Fruit fly (Drosophila melanogaster): ENCODE data around the gene Sec13.

Gene Sec13

DNA sequence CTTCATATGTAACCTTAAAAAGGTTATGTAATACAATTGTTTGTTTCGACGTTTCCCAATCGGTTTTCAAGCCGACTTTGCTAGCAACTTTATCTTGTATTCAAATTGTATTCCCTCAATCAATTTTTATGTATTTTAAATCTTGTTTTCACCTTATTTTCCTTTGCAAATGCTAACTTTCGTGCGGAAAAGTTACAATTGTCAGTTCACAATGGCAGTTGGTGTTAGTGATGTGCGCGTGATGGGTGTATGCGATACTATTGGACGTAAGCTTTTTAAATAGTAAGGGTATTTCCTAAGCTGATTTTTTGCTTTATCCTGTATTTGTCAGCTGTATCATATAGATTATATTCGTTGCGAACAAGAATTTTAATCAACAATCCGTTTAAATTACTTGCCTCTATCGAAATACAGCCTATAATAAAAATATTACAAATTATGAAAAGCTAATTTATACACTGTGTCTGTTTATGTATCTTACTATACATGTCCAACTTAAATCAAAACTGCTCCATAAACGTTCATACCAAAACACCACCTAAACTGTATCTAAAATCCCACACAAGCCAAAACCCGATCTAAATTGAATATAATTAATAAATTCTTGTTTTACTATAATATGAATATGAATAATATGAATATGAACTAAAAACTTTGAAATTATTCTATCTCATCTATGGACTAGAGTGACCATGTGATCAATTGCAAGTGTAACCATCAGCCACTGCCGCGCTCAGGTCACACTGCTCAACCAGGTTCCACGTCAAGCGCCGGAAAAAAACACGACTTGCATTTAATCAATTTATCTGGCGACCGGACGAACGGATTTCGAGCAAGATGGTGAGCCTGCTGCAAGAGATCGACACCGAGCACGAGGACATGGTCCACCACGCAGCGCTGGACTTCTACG is at the start of gene Sec13, which contains the start of gene ATPsynCF6 (continued):
- TF ChIP-seq Sox14 (GFP tag; optimal IDR thresholded peaks at IDR 0.05) (peak; percentile 33), CG3032 (tag; optimal IDR thresholded peaks at IDR 0.05) (peak; percentile 61), CG15336 (GFP tag; IDR thresholded peaks at IDR 0.05) (peak; percentile 58), net (GFP tag; optimal IDR thresholded peaks at IDR 0.05) (peak; percentile 14), Sox102F (GFP tag; optimal IDR thresholded peaks at IDR 0.05) (no peak), Gug (GFP tag; IDR thresholded peaks at IDR 0.05) (peak; percentile 43; the same call in 1 of the 2 replicates), CG6792 (GFP tag; optimal IDR thresholded peaks at IDR 0.05) (peak; percentile 39), OdsH (GFP tag; optimal IDR thresholded peaks at IDR 0.05) (peak; percentile 52), fd59A (GFP tag; optimal IDR thresholded peaks at IDR 0.05) (no peak), CG8632 (GFP tag; optimal IDR thresholded peaks at IDR 0.05) (no peak), Hr39 (GFP tag; optimal IDR thresholded peaks at IDR 0.05) (peak; percentile 43)

DNA sequence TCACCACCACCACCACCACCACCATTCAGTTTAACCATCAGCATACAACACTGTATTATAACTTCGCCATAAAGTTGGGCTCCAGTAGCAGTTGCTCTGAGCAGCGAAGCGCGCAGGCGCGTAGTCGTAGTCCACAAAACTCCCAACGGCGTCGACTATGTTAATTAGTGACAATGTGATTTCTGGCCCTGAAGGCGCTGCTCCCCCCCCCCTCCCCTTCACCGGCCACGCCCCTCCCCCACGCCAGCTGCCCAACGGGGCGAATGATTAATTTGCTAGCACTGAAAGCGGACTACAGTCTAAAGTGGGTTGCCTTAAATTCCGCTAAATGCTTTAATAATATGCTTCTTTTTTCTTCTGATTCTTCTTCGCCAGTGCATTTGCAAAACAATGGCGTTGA is 49.2 kb upstream of the Sec13 start:
- peak; percentile 12 for TF ChIP-seq dsx (GFP tag; optimal IDR thresholded peaks at IDR 0.05; ENCODE audit: poor library complexity, severe bottlenecking)
- TF ChIP-seq Lpt (GFP tag; optimal IDR thresholded peaks at IDR 0.05), result no peak

DNA sequence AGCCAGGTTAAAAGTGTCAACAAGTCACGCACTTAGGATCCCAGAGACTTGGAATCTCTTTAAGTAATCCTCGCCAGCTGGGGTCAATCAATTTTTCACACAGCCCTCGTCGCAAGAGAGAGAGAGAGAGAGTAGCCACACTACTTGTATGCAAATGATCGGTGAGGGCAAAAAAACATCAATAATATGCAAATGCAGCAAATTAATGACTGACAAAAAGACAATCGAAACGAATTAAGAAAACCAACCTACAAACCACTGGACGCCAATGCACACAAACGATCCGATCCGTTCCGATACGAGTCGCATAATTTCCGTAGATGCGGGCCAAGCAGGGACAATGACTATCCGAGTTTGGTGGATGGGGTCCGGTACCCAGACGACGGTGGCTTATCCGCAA is 46.4 kb upstream of the Sec13 start:
- TF ChIP-seq fd59A (GFP tag; optimal IDR thresholded peaks at IDR 0.05) (no peak), CG34406 (GFP tag; optimal IDR thresholded peaks at IDR 0.05) (no peak), Ets96B (tag; optimal IDR thresholded peaks at IDR 0.05) (no peak)

DNA sequence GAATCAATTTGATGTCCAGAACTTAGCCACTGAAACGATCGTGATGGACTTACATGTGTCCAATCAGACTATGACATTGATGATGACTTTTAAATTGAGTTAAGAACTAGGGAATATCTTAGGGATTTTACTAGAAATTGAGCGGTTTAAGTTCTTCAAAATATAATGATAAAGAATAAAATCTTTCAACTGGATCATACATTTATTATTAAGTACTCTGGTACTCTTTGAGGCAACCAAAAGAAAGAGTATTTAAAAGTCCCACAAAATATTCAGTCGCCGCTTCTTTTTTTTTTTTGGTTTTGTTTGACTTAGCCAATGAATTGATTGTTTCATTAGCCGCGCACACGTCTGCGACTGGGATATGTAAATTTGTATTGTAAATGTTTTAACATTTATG is 45.9 kb upstream of the Sec13 start:
- TF ChIP-seq fd85E (GFP tag; optimal IDR thresholded peaks at IDR 0.05) (no peak), lz (GFP tag; optimal IDR thresholded peaks at IDR 0.05) (no peak), CG3032 (tag; optimal IDR thresholded peaks at IDR 0.05) (no peak), Smox (GFP tag; optimal IDR thresholded peaks at IDR 0.05) (no peak), Sox15 (GFP tag; optimal IDR thresholded peaks at IDR 0.05) (no peak), CG6854 (GFP tag; optimal IDR thresholded peaks at IDR 0.05) (no peak), spab (GFP tag; optimal IDR thresholded peaks at IDR 0.05) (no peak), CG3919 (GFP tag; optimal IDR thresholded peaks at IDR 0.05) (no peak), Hr4 (GFP tag; optimal IDR thresholded peaks at IDR 0.05) (no peak)

DNA sequence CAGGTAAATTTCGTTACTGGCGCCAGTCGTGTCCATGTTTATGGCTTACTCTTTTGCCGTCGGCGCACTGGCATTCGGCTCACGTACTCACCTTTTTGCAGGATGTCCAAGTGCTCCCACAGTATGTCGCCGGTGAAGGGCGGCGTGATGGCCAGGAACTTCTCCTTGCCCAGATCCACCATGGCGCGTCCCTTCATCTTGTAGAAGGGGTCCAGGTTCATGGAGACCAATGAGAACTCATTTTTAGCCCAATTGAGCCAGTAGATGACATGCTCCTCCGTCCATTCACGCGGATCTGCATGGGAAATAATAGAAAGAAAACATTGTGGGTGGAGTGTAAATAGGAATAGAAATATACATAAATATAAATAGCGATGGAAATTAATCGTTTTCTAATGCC is 43.3 kb upstream of the Sec13 start:
- TF ChIP-seq CG15336 (GFP tag; IDR thresholded peaks at IDR 0.05) (no peak), esn (GFP tag; optimal IDR thresholded peaks at IDR 0.05) (no peak), Sox15 (GFP tag; optimal IDR thresholded peaks at IDR 0.05) (no peak), CG8632 (GFP tag; optimal IDR thresholded peaks at IDR 0.05) (no peak), CG10631 (GFP tag; optimal IDR thresholded peaks at IDR 0.05) (no peak), dsx (GFP tag; optimal IDR thresholded peaks at IDR 0.05; ENCODE audit: poor library complexity, severe bottlenecking) (no peak), Ets21C (GFP tag; optimal IDR thresholded peaks at IDR 0.05) (no peak), topi (GFP tag; optimal IDR thresholded peaks at IDR 0.05) (no peak), spab (GFP tag; optimal IDR thresholded peaks at IDR 0.05) (no peak), CG11902 (GFP tag; optimal IDR thresholded peaks at IDR 0.05) (no peak), cyc (GFP tag; optimal IDR thresholded peaks at IDR 0.05) (no peak), CG8119 (GFP tag; IDR thresholded peaks at IDR 0.05) (no peak), fkh (GFP tag; optimal IDR thresholded peaks at IDR 0.05) (no peak)

DNA sequence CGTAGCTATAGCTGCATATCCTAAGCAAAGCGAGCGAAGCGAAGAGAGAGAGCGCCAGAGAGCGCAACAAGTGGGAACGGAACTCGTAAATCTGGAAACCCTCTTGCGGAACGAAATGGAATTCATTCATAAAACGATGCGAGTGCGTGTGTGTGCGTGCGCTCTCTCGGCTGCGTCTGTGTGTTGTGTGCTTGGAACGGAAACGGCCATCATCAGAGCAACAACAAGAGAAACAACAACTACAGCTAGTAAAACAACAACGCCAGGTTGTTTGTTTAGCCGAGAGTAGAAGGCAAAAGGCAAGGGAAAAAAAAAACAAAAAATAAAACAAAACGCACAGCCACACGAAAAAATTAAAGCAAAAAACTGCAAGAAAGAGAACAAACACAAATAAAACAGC is 41.7 kb upstream of the Sec13 start:
- no peak for TF ChIP-seq CG8319 (GFP tag; optimal IDR thresholded peaks at IDR 0.05)
- peak; percentile 69 for TF ChIP-seq net (GFP tag; optimal IDR thresholded peaks at IDR 0.05)
- peak; percentile 8 for TF ChIP-seq Met (GFP tag; optimal IDR thresholded peaks at IDR 0.05)
- peak; percentile 47 for TF ChIP-seq CG6792 (GFP tag; optimal IDR thresholded peaks at IDR 0.05)
- TF ChIP-seq dsx (GFP tag; optimal IDR thresholded peaks at IDR 0.05; ENCODE audit: poor library complexity, severe bottlenecking), result peak; percentile 48
- TF ChIP-seq Sox102F (GFP tag; optimal IDR thresholded peaks at IDR 0.05), result peak; percentile 34
- TF ChIP-seq acj6 (GFP tag; optimal IDR thresholded peaks at IDR 0.05), result peak; percentile 23
- no peak for TF ChIP-seq Gug (GFP tag; IDR thresholded peaks at IDR 0.05)
- TF ChIP-seq cyc (GFP tag; optimal IDR thresholded peaks at IDR 0.05), result no peak
- TF ChIP-seq OdsH (GFP tag; optimal IDR thresholded peaks at IDR 0.05), result peak; percentile 19
- TF ChIP-seq Smox (GFP tag; optimal IDR thresholded peaks at IDR 0.05), result no peak
- TF ChIP-seq CG1621 (tag; optimal IDR thresholded peaks at IDR 0.05), result peak; percentile 38
- TF ChIP-seq CG10669 (GFP tag; optimal IDR thresholded peaks at IDR 0.05), result peak; percentile 56
- peak; percentile 69 for TF ChIP-seq CG8119 (GFP tag; IDR thresholded peaks at IDR 0.05)
- TF ChIP-seq Blimp-1 (GFP tag; optimal IDR thresholded peaks at IDR 0.05), result no peak
- peak; percentile 76 for TF ChIP-seq CG3919 (GFP tag; optimal IDR thresholded peaks at IDR 0.05)
- no peak for TF ChIP-seq svp (GFP tag)
- TF ChIP-seq CG8632 (GFP tag; optimal IDR thresholded peaks at IDR 0.05), result peak; percentile 42
- no peak for TF ChIP-seq Sox14 (GFP tag; optimal IDR thresholded peaks at IDR 0.05)
- no peak for TF ChIP-seq Hr39 (GFP tag; optimal IDR thresholded peaks at IDR 0.05)
- TF ChIP-seq fd85E (GFP tag; optimal IDR thresholded peaks at IDR 0.05), result peak; percentile 19

All from whole organism, prepupa.